Worm (Caenorhabditis elegans) whole organism, L1 larva: ENCODE results near the gene C25F6.1.

ENCODE experiments used
- C16A3.4 ChIP-seq: fragments of 150-350 bp; optimal IDR thresholded peaks from 2 replicates; lab custom pipeline; 2014; ENCODE audit warnings: missing biosample characterization, missing genetic modification characterization
- C34B4.2 ChIP-seq: sonication (generic microtip); optimal IDR thresholded peaks from 2 replicates; lab custom pipeline; 2017; ENCODE audit warnings: mild to moderate bottlenecking, missing genetic modification characterization, missing compliant biosample characterization
- aha-1 ChIP-seq: fragments of 150-350 bp; optimal IDR thresholded peaks from 2 replicates; lab custom pipeline; 2014; ENCODE audit warnings: missing biosample characterization, missing genetic modification characterization
- alr-1 ChIP-seq: fragments of 200-800 bp; sonication (Bioruptor generic); optimal IDR thresholded peaks from 2 replicates; lab custom pipeline; 2018; ENCODE audit warnings: borderline replicate concordance, mild to moderate bottlenecking, missing genetic modification characterization, missing compliant biosample characterization
- ama-1 ChIP-seq: fragments of 150-350 bp; optimal IDR thresholded peaks from 2 replicates; lab custom pipeline; 2014
- blmp-1 ChIP-seq: fragments of 150-350 bp; optimal IDR thresholded peaks from 2 replicates; lab custom pipeline; 2014; ENCODE audit warnings: missing biosample characterization, missing genetic modification characterization
- ceh-88 ChIP-seq: fragments of 200-800 bp; sonication (Bioruptor generic); IDR thresholded peaks from 2 replicates; pipeline ENCODE4 v1.3.6; 2022; ENCODE audit warnings: missing genetic modification characterization, missing compliant biosample characterization
- dsc-1 ChIP-seq: sonication (generic microtip); optimal IDR thresholded peaks from 2 replicates; lab custom pipeline; 2016; ENCODE audit warnings: mild to moderate bottlenecking, missing genetic modification characterization, missing compliant biosample characterization
- efl-1 ChIP-seq, 4 experiments: fragments of 150-350 bp; optimal IDR thresholded peaks in 3 of 4; peaks in 1 of 4; 1 replicate in 1 of 4; 2 replicates in 3 of 4; lab custom pipeline; 2014; ENCODE audit warnings: missing biosample characterization in 2 of 4, missing genetic modification characterization in 2 of 4, missing genetic modification reagents in 2 of 4
- efl-3 ChIP-seq: fragments of 200-800 bp; sonication (Bioruptor generic); optimal IDR thresholded peaks from 2 replicates; lab custom pipeline; 2018; ENCODE audit warnings: mild to moderate bottlenecking, missing genetic modification characterization, missing compliant biosample characterization
- fkh-8 ChIP-seq: sonication (generic microtip); optimal IDR thresholded peaks from 2 replicates; lab custom pipeline; 2016; ENCODE audit warnings: mild to moderate bottlenecking, missing genetic modification characterization, missing compliant biosample characterization
- irx-1 ChIP-seq: sonication (generic microtip); optimal IDR thresholded peaks from 2 replicates; lab custom pipeline; 2016; ENCODE audit warnings: missing genetic modification characterization, missing compliant biosample characterization
- isw-1 ChIP-seq: fragments of 200-800 bp; sonication (Bioruptor generic); IDR thresholded peaks from 2 replicates; pipeline ENCODE4 v1.3.6; 2022; ENCODE audit warnings: missing genetic modification characterization, missing compliant biosample characterization
- jun-1 ChIP-seq: fragments of 150-350 bp; optimal IDR thresholded peaks from 2 replicates; lab custom pipeline; 2014; ENCODE audit warnings: missing biosample characterization, missing genetic modification reagents, missing genetic modification characterization
- lin-14 ChIP-seq: fragments of 200-800 bp; sonication (Bioruptor generic); optimal IDR thresholded peaks from 2 replicates; lab custom pipeline; 2018; ENCODE audit warnings: mild to moderate bottlenecking, missing genetic modification characterization, moderate library complexity, missing compliant biosample characterization
- lin-35 ChIP-seq, 2 experiments: fragments of 150-350 bp; optimal IDR thresholded peaks; 2 replicates each; lab custom pipeline; 2014; ENCODE audit warnings: missing biosample characterization in 2 of 2, missing genetic modification characterization in 2 of 2, missing genetic modification reagents in 2 of 2
- mdl-1 ChIP-seq, 2 experiments: fragments of 150-350 bp; optimal IDR thresholded peaks; 2 replicates each; lab custom pipeline; 2014 to 2017; ENCODE audit warnings: missing biosample characterization in 2 of 2, missing genetic modification characterization in 2 of 2, inconsistent platforms in 1 of 2
- mef-2 ChIP-seq: fragments of 150-350 bp; optimal IDR thresholded peaks from 2 replicates; lab custom pipeline; 2014; ENCODE audit warnings: missing biosample characterization, missing genetic modification characterization
- nhr-11 ChIP-seq: fragments of 150-350 bp; optimal IDR thresholded peaks from 2 replicates; lab custom pipeline; 2014; ENCODE audit warnings: missing biosample characterization, missing genetic modification characterization
- nhr-19 ChIP-seq: fragments of 200-800 bp; sonication (Bioruptor generic); conservative IDR thresholded peaks from 2 replicates; pipeline ENCODE4 v1.3.6; 2022; ENCODE audit warnings: missing genetic modification characterization, missing compliant biosample characterization
- nhr-20 ChIP-seq: sonication (generic microtip); optimal IDR thresholded peaks from 2 replicates; lab custom pipeline; 2016; ENCODE audit warnings: mild to moderate bottlenecking, missing genetic modification characterization, missing compliant biosample characterization
- nhr-47 ChIP-seq: sonication (generic microtip); optimal IDR thresholded peaks from 2 replicates; lab custom pipeline; 2016; ENCODE audit warnings: mild to moderate bottlenecking, missing genetic modification characterization, moderate library complexity, missing compliant biosample characterization
- nhr-76 ChIP-seq: sonication (generic microtip); optimal IDR thresholded peaks from 2 replicates; lab custom pipeline; 2017; ENCODE audit warnings: missing biosample characterization, missing genetic modification characterization
- nhr-77 ChIP-seq: fragments of 150-350 bp; optimal IDR thresholded peaks from 2 replicates; lab custom pipeline; 2014; ENCODE audit warnings: missing biosample characterization, missing genetic modification characterization
- nhr-84 ChIP-seq: sonication (generic microtip); optimal IDR thresholded peaks from 2 replicates; lab custom pipeline; 2017; ENCODE audit warnings: missing biosample characterization, missing genetic modification characterization
- nhr-85 ChIP-seq: sonication (generic microtip); peaks from one replicate; lab custom pipeline; 2016; ENCODE audit warnings: missing genetic modification characterization, inconsistent platforms, missing compliant biosample characterization
- nhr-90 ChIP-seq: sonication (generic microtip); optimal IDR thresholded peaks from 2 replicates; lab custom pipeline; 2016; ENCODE audit warnings: mild to moderate bottlenecking, missing genetic modification characterization, missing compliant biosample characterization; ENCODE audit not compliant: poor library complexity
- rnt-1 ChIP-seq: sonication (generic microtip); optimal IDR thresholded peaks from 2 replicates; lab custom pipeline; 2016; ENCODE audit warnings: mild to moderate bottlenecking, missing genetic modification characterization, moderate library complexity, missing compliant biosample characterization
- snpc-4 ChIP-seq: fragments of 150-350 bp; optimal IDR thresholded peaks from 2 replicates; lab custom pipeline; 2014; ENCODE audit warnings: missing biosample characterization, missing genetic modification characterization
- snu-23 ChIP-seq: sonication (generic microtip); optimal IDR thresholded peaks from 2 replicates; lab custom pipeline; 2016; ENCODE audit warnings: missing genetic modification characterization, missing compliant biosample characterization
- sox-4 ChIP-seq: sonication (generic microtip); optimal IDR thresholded peaks from 2 replicates; lab custom pipeline; 2016; ENCODE audit warnings: missing genetic modification characterization, missing compliant biosample characterization
- swsn-7 ChIP-seq: sonication (generic microtip); optimal IDR thresholded peaks from 2 replicates; lab custom pipeline; 2016; ENCODE audit warnings: missing genetic modification characterization, missing compliant biosample characterization
- tlp-1 ChIP-seq: fragments of 150-350 bp; optimal IDR thresholded peaks from 2 replicates; lab custom pipeline; 2014; ENCODE audit warnings: missing biosample characterization, missing genetic modification characterization
- unc-62 ChIP-seq: fragments of 150-350 bp; optimal IDR thresholded peaks from 2 replicates; lab custom pipeline; 2014; ENCODE audit warnings: missing biosample characterization, missing genetic modification reagents, missing genetic modification characterization

The C25F6.1 gene

DNA sequence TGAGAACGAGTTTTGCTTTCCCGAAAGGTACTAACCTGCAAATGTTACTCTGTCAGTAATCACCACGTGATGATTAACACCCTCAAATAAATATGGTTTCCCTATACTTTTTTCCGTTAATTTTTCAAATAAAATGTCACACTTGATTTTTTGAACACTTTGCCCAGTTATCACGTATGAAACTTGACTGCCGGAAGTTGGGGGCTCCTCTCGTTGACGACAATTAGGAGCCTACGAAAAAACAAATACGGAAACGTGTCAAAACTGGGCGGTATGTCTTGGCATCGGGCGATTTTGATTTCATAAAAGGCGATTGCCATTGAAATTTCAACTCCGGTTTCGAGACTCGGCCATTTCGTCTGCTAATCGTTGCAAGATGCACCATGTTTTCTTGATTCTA lies 38.3 kb upstream of the C25F6.1 start, which contains the start of gene C25F6.8:
TSS of gene C25F6.8 (plus strand) at position 301 of the 400 bp plus-strand sequence.
- TF ChIP-seq alr-1 (tag; lab: Kevin White, UChicago) (no peak), efl-1 (optimal IDR thresholded peaks at IDR 0.05; lab: Kevin White, UChicago) (no peak), efl-1 (GFP tag; optimal IDR thresholded peaks at IDR 0.05 in 1 of 2; lab: Kevin White, UChicago) (no peak), nhr-19 (GFP tag; lab: Robert Waterston, UW) (no peak), ceh-88 (GFP tag; lab: Robert Waterston, UW) (no peak), ama-1 (lab: Kevin White, UChicago) (no peak), rnt-1 (tag; lab: Kevin White, UChicago) (no peak), nhr-76 (tag; lab: Kevin White, UChicago) (no peak), irx-1 (tag; lab: Kevin White, UChicago) (no peak), nhr-47 (no peak), nhr-84 (tag; lab: Kevin White, UChicago) (no peak), mef-2 (tag; lab: Kevin White, UChicago) (no peak), C34B4.2 (tag; lab: Kevin White, UChicago) (no peak), swsn-7 (tag; lab: Kevin White, UChicago) (no peak), aha-1 (tag; lab: Kevin White, UChicago) (no peak), snpc-4 (tag; lab: Kevin White, UChicago) (no peak), tlp-1 (no peak), nhr-77 (tag; lab: Kevin White, UChicago) (no peak)

DNA sequence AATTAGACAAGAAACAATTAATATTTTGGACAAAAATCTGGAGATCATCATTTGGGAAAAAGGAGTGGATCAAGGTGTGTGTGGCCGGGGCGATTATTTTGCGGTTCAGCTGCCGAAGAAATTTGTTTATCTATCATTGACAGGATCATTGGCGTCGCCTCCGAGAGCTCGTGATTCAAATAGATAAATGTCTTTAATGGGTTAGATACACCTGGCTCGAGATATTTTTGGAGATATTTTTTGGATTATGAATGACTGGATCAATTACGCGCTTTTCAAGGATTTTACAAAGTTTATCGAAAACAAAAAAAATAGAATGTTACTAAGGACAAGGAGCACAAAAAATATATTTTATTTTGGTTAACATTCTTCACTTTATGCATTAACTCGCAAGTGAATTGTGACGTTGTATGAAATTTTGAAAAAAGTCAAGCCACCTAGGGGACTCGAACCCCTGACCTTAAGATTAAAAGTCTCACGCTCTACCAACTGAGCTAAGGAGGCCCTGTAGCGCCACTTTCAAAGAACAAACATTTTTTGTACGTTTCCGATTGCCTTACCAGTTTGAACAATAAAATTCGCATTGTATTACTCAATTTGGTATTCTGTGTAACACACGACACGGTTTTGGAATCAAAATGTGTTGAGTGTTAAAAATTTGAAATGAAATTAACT lies 35.4 kb upstream of the C25F6.1 start, which contains the start of gene C25F6.6:
TSS of gene C25F6.6 (minus strand) at position 51 of the 675 bp plus-strand sequence.
- TF ChIP-seq mdl-1 (tag; optimal IDR thresholded peaks at IDR 0.05; lab: Kevin White, UChicago) (peak in 1 of 2 experiments; percentile 17), lin-35 (GFP tag; optimal IDR thresholded peaks at IDR 0.05; lab: Kevin White, UChicago) (peak in 1 of 2 experiments; percentile 10), jun-1 (no peak), efl-3 (GFP tag; lab: Kevin White, UChicago) (no peak), blmp-1 (tag; lab: Kevin White, UChicago) (peak; percentile 4), C16A3.4 (peak; percentile 40), nhr-85 (peak; percentile 34), nhr-90 (peak; percentile 43), nhr-20 (no peak), nhr-77 (tag; lab: Kevin White, UChicago) (peak; percentile 14)

DNA sequence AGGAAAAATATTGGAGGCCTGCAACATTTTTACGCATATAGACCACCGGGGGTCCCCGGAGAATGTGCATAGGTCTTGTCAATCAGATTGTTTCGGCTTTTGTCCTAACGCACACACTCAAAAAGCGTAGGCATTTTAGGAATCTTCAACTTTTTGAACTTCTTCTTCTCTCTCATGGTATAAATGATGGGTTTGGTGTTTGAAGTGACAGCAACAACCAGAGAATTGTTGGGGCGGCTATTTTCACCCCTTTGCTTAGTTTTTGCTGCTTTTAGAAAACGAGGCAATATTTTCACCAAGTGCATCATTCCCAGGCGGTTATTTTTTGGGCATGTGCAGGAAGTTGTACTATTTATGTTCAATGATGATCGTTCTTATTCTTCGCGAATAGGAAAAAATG lies 34.6 kb upstream of the C25F6.1 start:
- TF ChIP-seq lin-14 (GFP tag; lab: Kevin White, UChicago) (peak; percentile 23), snu-23 (no peak), aha-1 (tag; lab: Kevin White, UChicago) (no peak), isw-1 (GFP tag; lab: Robert Waterston, UW) (no peak)

DNA sequence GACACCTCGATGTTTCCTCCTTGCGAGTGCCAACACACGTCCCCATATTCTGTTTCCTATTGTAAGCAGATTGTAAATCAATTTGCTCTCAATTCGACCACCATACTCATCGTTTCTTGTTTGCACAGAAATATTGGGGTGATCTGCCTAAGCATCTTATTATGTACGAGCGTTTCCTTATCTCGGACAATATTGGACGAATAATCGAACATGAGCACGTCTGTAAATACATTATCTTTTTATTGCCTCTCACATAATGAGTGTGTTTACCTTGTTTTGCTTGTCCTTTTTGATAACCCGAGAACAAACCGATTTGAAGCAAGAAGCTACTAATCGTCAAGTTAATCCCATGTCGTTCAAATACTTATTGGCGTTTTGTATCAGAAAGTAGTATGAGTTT lies 31.2 kb upstream of the C25F6.1 start:
- TF ChIP-seq sox-4 (no peak), unc-62 (GFP tag; lab: Kevin White, UChicago) (no peak)

DNA sequence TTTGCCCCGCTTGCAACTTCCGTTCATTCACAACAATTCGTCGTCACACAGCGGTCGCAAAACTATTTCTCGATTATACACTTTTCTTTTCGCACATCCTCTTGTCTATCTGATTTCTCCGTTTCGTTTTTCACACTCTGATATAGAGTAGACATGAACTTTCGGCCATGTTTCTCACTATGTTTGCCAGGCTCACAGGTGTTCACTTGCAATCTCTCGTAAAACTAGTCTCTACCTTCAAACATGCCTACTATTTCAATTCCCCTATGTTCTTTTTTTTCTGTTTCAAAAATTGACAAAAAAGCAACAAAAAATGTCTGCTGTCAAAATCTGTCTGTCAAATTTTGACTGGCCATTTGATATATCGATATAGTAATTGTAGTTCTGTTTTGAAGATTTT lies 29.1 kb upstream of the C25F6.1 start:
- TF ChIP-seq blmp-1 (tag; lab: Kevin White, UChicago) (peak; percentile 52), dsc-1 (tag; lab: Kevin White, UChicago) (no peak)

DNA sequence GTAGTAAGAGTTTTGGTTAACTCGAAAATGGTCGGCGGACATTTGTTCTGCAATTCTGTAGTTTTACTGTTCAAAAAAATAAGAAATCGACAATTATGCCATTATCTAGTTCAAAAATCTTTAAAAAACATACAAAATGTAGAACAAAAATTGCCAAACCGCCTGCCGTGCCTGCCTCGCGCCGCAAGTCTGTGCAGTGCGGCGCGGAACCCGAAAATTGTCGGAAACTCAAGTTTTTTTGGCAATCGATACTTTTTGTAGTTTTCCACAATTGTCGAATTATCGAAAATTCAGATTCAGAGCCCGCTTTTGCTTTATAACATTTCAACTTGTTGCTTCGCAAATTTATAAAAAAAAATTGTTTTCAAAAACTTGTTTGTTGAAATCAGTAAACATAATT lies 28.2 kb upstream of the C25F6.1 start:
- no peak for TF ChIP-seq efl-1 (optimal IDR thresholded peaks at IDR 0.05; lab: Kevin White, UChicago)
- TF ChIP-seq efl-1 (GFP tag; optimal IDR thresholded peaks at IDR 0.05 in 1 of 2; lab: Kevin White, UChicago) = peak in 1 of 2 experiments; percentile 65
- no peak for TF ChIP-seq nhr-11 (tag; lab: Kevin White, UChicago)
- no peak for TF ChIP-seq fkh-8
